Worm (Caenorhabditis elegans): Measurements from ENCODE around the gene srx-50.

Gene srx-50

ce11 chrIV:7084632-7085160 is 26.9 kb downstream of the srx-50 start, which contains the start of gene rps-4 (continued):
- TF ChIP-seq fkh-8 (tag; optimal IDR thresholded peaks at IDR 0.05), result peak; percentile 90
- TF ChIP-seq elt-3 (tag; optimal IDR thresholded peaks at IDR 0.05), result peak in 3 of 6 experiments; percentile 24 to 95 (median 72)
- TF ChIP-seq C34B4.2 (tag; optimal IDR thresholded peaks at IDR 0.05), result no peak
- no peak for TF ChIP-seq Y116A8C.19 (tag; optimal IDR thresholded peaks at IDR 0.05; ENCODE audit: borderline replicate concordance)
- TF ChIP-seq ces-1 (GFP tag; optimal IDR thresholded peaks at IDR 0.05), result no peak
- peak; percentile 83 for TF ChIP-seq unc-86 (tag; optimal IDR thresholded peaks at IDR 0.05)
- TF ChIP-seq jun-1 (tag; optimal IDR thresholded peaks at IDR 0.05), result peak; percentile 75
- TF ChIP-seq egl-13 (tag; optimal IDR thresholded peaks at IDR 0.05), result peak; percentile 82
- TF ChIP-seq vab-15 (tag; optimal IDR thresholded peaks at IDR 0.05), result no peak
- peak; percentile 90 for TF ChIP-seq nhr-85 (tag)
- peak; percentile 91 to 93 for TF ChIP-seq lin-35 (GFP tag; optimal IDR thresholded peaks at IDR 0.05)

- TF ChIP-seq ama-1 (optimal IDR thresholded peaks at IDR 0.05), result no peak
- peak; percentile 43 for TF ChIP-seq elt-2 (tag; optimal IDR thresholded peaks at IDR 0.05)
- no peak for TF ChIP-seq efl-1 (optimal IDR thresholded peaks at IDR 0.05)
- TF ChIP-seq efl-1 (GFP tag; optimal IDR thresholded peaks at IDR 0.05 in 1 of 2), result peak in 1 of 2 experiments; percentile 42
These were observed 36.5 kb downstream of the srx-50 start, which contains the start of gene deb-1 for ce11 chrIV:7094216-7094758. TSS of gene deb-1 (minus strand) at chrIV:7094266.

DNA sequence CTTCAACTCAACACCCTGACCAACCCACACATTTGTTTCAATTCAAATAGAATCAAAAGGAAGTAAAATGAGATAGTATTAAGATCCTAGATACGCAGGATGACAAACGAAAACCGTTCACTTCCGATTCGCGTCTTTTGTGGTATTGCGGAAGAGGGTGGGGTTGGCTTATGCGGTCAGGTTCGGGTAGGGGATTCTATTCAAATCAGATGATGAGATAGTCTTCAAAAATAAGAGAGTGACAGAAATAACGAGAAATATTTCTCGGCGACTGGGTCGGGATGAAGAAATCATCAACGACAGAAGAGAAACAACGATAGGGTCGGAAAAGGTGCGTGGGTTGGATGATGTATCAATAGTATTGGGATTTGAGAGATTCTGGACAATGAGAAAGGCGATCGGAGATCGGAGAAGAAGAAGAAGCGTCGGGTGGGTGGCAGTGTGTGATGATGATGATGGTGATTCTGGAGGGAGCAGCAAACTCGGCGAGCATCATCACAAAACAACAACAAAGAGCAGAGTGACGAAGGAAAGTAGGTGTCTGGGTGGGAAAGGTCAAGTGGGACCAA is 37.7 kb downstream of the srx-50 start:
- TF ChIP-seq nhr-20 (tag; optimal IDR thresholded peaks at IDR 0.05), result no peak
- peak; percentile 72 for TF ChIP-seq mep-1 (tag; optimal IDR thresholded peaks at IDR 0.05)
- no peak for TF ChIP-seq nhr-237 (tag; optimal IDR thresholded peaks at IDR 0.05)
- TF ChIP-seq fkh-8 (tag; optimal IDR thresholded peaks at IDR 0.05), result no peak
- TF ChIP-seq nhr-85 (tag), result peak; percentile 60
- peak; percentile 62 for TF ChIP-seq rnt-1 (tag; optimal IDR thresholded peaks at IDR 0.05)
- TF ChIP-seq pqm-1 (tag; optimal IDR thresholded peaks at IDR 0.05), result no peak
- no peak for TF ChIP-seq fkh-10 (GFP tag; optimal IDR thresholded peaks at IDR 0.05)
- TF ChIP-seq ztf-11 (tag; optimal IDR thresholded peaks at IDR 0.05), result no peak
- TF ChIP-seq efl-3 (GFP tag; optimal IDR thresholded peaks at IDR 0.05), result no peak
- TF ChIP-seq hpl-2 (GFP tag; optimal IDR thresholded peaks at IDR 0.05), result no peak
- no peak for TF ChIP-seq elt-3 (tag; optimal IDR thresholded peaks at IDR 0.05)
- no peak for TF ChIP-seq aha-1 (tag; optimal IDR thresholded peaks at IDR 0.05)
- TF ChIP-seq pag-3 (tag; optimal IDR thresholded peaks at IDR 0.05; ENCODE audit: borderline replicate concordance, insufficient read depth), result no peak
- TF ChIP-seq fos-1 (tag; optimal IDR thresholded peaks at IDR 0.05), result no peak
- no peak for TF ChIP-seq zip-4 (GFP tag; optimal IDR thresholded peaks at IDR 0.05)
- TF ChIP-seq unc-130 (tag; optimal IDR thresholded peaks at IDR 0.05), result peak; percentile 17
- TF ChIP-seq ztf-4 (tag; optimal IDR thresholded peaks at IDR 0.05), result no peak
- TF ChIP-seq tlp-1 (tag; optimal IDR thresholded peaks at IDR 0.05), result no peak
- no peak for TF ChIP-seq aly-2 (tag; optimal IDR thresholded peaks at IDR 0.05)
- TF ChIP-seq irx-1 (tag; optimal IDR thresholded peaks at IDR 0.05), result no peak
- TF ChIP-seq mdl-1 (tag; optimal IDR thresholded peaks at IDR 0.05), result no peak
- peak; percentile 83 for TF ChIP-seq lin-14 (GFP tag; optimal IDR thresholded peaks at IDR 0.05)
- no peak for TF ChIP-seq vab-15 (tag; optimal IDR thresholded peaks at IDR 0.05)
- no peak for TF ChIP-seq mab-9 (GFP tag; IDR thresholded peaks at IDR 0.05)
- TF ChIP-seq nhr-90 (tag; optimal IDR thresholded peaks at IDR 0.05; ENCODE audit: poor library complexity), result no peak
- no peak for TF ChIP-seq grh-1 (GFP tag; IDR thresholded peaks at IDR 0.05)
- no peak for TF ChIP-seq tbx-2 (tag; optimal IDR thresholded peaks at IDR 0.05)
- TF ChIP-seq pax-3 (tag; optimal IDR thresholded peaks at IDR 0.05), result no peak
- no peak for TF ChIP-seq ceh-90 (tag; optimal IDR thresholded peaks at IDR 0.05)
- TF ChIP-seq sptf-1 (tag; optimal IDR thresholded peaks at IDR 0.05), result no peak
- TF ChIP-seq snu-23 (GFP tag; optimal IDR thresholded peaks at IDR 0.05), result peak; percentile 10
- peak; percentile 29 for TF ChIP-seq nhr-71 (tag; optimal IDR thresholded peaks at IDR 0.05)
- TF ChIP-seq Y116A8C.19 (tag; optimal IDR thresholded peaks at IDR 0.05; ENCODE audit: borderline replicate concordance), result no peak
- TF ChIP-seq elt-2 (tag; optimal IDR thresholded peaks at IDR 0.05), result no peak
- no peak for TF ChIP-seq egl-27 (tag; optimal IDR thresholded peaks at IDR 0.05)
- no peak for TF ChIP-seq mef-2 (tag; optimal IDR thresholded peaks at IDR 0.05)
- TF ChIP-seq nhr-77 (tag; optimal IDR thresholded peaks at IDR 0.05), result no peak
- TF ChIP-seq ama-1 (optimal IDR thresholded peaks at IDR 0.05), result no peak

Data from whole organism, L1 larva.